Worm (Caenorhabditis elegans) whole organism, L2 larva: Measurements from ENCODE around the gene W01G7.4.

Experiments used
- F13H6.1 ChIP-seq: sonication (generic microtip); optimal IDR thresholded peaks from 2 replicates; lab custom pipeline; 2016; ENCODE audit warnings: missing genetic modification characterization, missing compliant biosample characterization
- alr-1 ChIP-seq: fragments of 150-350 bp; optimal IDR thresholded peaks from 2 replicates; lab custom pipeline; 2014; ENCODE audit warnings: missing biosample characterization, missing genetic modification characterization
- ama-1 ChIP-seq: fragments of 150-350 bp; optimal IDR thresholded peaks from 2 replicates; lab custom pipeline; 2018; ENCODE audit warnings: inconsistent platforms
- blmp-1 ChIP-seq: sonication (generic microtip); optimal IDR thresholded peaks from 2 replicates; lab custom pipeline; 2017; ENCODE audit warnings: missing genetic modification characterization, mild to moderate bottlenecking, missing compliant biosample characterization, antibody characterized with exemption, moderate library complexity; ENCODE audit not compliant: insufficient read depth
- egl-27 ChIP-seq: sonication (generic microtip); optimal IDR thresholded peaks from 3 replicates; lab custom pipeline; 2017; ENCODE audit warnings: missing biosample characterization, missing genetic modification reagents, missing genetic modification characterization
- lin-13 ChIP-seq: fragments of 150-350 bp; optimal IDR thresholded peaks from 2 replicates; lab custom pipeline; 2014; ENCODE audit warnings: missing biosample characterization, missing genetic modification reagents, missing genetic modification characterization
- lsy-2 ChIP-seq, 2 experiments: fragments of 150-350 bp in 1 of 2; sonication (generic microtip) in 1 of 2; optimal IDR thresholded peaks; 2 replicates each; lab custom pipeline; 2014 to 2017; ENCODE audit warnings: missing biosample characterization in 2 of 2, missing genetic modification characterization in 2 of 2
- nhr-12 ChIP-seq: fragments of 150-350 bp; optimal IDR thresholded peaks from 2 replicates; lab custom pipeline; 2014; ENCODE audit warnings: missing biosample characterization, missing genetic modification characterization
- peb-1 ChIP-seq: fragments of 150-350 bp; optimal IDR thresholded peaks from 2 replicates; lab custom pipeline; 2014; ENCODE audit warnings: missing biosample characterization, missing genetic modification characterization
- skn-1 ChIP-seq: sonication (generic microtip); optimal IDR thresholded peaks from 2 replicates; lab custom pipeline; 2017; ENCODE audit warnings: missing biosample characterization, missing genetic modification characterization
- snpc-4 ChIP-seq: fragments of 150-350 bp; optimal IDR thresholded peaks from 2 replicates; lab custom pipeline; 2014; ENCODE audit warnings: missing biosample characterization, missing genetic modification characterization
- ztf-1 ChIP-seq: fragments of 200-800 bp; sonication (Bioruptor generic); conservative IDR thresholded peaks from 2 replicates; pipeline ENCODE4 v1.3.6; 2022; ENCODE audit warnings: missing genetic modification characterization, missing compliant biosample characterization
- ztf-4 ChIP-seq: fragments of 150-350 bp; optimal IDR thresholded peaks from 2 replicates; lab custom pipeline; 2014; ENCODE audit warnings: missing biosample characterization, missing genetic modification characterization

ce11 chrII:14106164-14106563, 45.6 kb downstream of the W01G7.4 start:
- TF ChIP-seq egl-27 (tag; lab: Kevin White, UChicago) (no peak), lsy-2 (tag; optimal IDR thresholded peaks at IDR 0.05; lab: Kevin White, UChicago) (no peak), ztf-4 (no peak), nhr-12 (tag; lab: Kevin White, UChicago) (no peak), ama-1 (no peak), blmp-1 (tag; lab: Kevin White, UChicago) (no peak), F13H6.1 (tag; lab: Kevin White, UChicago) (no peak), peb-1 (no peak), lin-13 (GFP tag; lab: Kevin White, UChicago) (no peak), skn-1 (tag; lab: Kevin White, UChicago) (no peak), ztf-1 (no peak), alr-1 (tag; lab: Kevin White, UChicago) (no peak), snpc-4 (tag; lab: Kevin White, UChicago) (no peak)
